Worm (Caenorhabditis elegans) whole organism, L1 larva: ENCODE data around the gene dao-6.
A peak's percentile ranks its signal among the peaks of the same experiment; 100 is the strongest.

ENCODE experiments used
- Y116A8C.19 ChIP-seq: sonication (generic microtip); optimal IDR thresholded peaks from 2 replicates; lab custom pipeline; 2016; ENCODE audit warnings: missing compliant biosample characterization, missing genetic modification characterization, borderline replicate concordance
- alr-1 ChIP-seq: fragments of 200-800 bp; sonication (Bioruptor generic); optimal IDR thresholded peaks from 2 replicates; lab custom pipeline; 2018; ENCODE audit warnings: borderline replicate concordance, mild to moderate bottlenecking, missing genetic modification characterization, missing compliant biosample characterization
- ama-1 ChIP-seq: fragments of 150-350 bp; optimal IDR thresholded peaks from 2 replicates; lab custom pipeline; 2014
- blmp-1 ChIP-seq: fragments of 150-350 bp; optimal IDR thresholded peaks from 2 replicates; lab custom pipeline; 2014; ENCODE audit warnings: missing biosample characterization, missing genetic modification characterization
- ceh-88 ChIP-seq: fragments of 200-800 bp; sonication (Bioruptor generic); IDR thresholded peaks from 2 replicates; pipeline ENCODE4 v1.3.6; 2022; ENCODE audit warnings: missing genetic modification characterization, missing compliant biosample characterization
- ceh-90 ChIP-seq: sonication (generic microtip); optimal IDR thresholded peaks from 2 replicates; lab custom pipeline; 2016; ENCODE audit warnings: missing genetic modification characterization, missing compliant biosample characterization
- ces-1 ChIP-seq: fragments of 150-350 bp; optimal IDR thresholded peaks from 2 replicates; lab custom pipeline; 2014; ENCODE audit warnings: missing biosample characterization, missing genetic modification reagents, missing genetic modification characterization
- dpl-1 ChIP-seq, 3 experiments: fragments of 150-350 bp in 2 of 3; sonication (generic microtip) in 1 of 3; optimal IDR thresholded peaks; 2 replicates each; lab custom pipeline; 2014 to 2017; ENCODE audit warnings: missing biosample characterization in 3 of 3, missing genetic modification characterization in 3 of 3, missing genetic modification reagents in 3 of 3
- egl-13 ChIP-seq: sonication (generic microtip); optimal IDR thresholded peaks from 2 replicates; lab custom pipeline; 2016; ENCODE audit warnings: missing genotype, missing genetic modification reagents, missing genetic modification characterization, missing compliant biosample characterization
- elt-2 ChIP-seq: sonication (generic microtip); optimal IDR thresholded peaks from 2 replicates; lab custom pipeline; 2016; ENCODE audit warnings: missing genetic modification characterization, mild to moderate bottlenecking, inconsistent platforms, missing compliant biosample characterization, missing genetic modification reagents
- elt-3 ChIP-seq, 6 experiments: fragments of 150-350 bp in 1 of 6; sonication (generic microtip); optimal IDR thresholded peaks; 2 replicates each; lab custom pipeline; 2017 to 2018; ENCODE audit warnings: missing biosample characterization in 6 of 6, missing genetic modification characterization in 6 of 6, inconsistent platforms in 1 of 6
- ets-5 ChIP-seq: fragments of 200-800 bp; sonication (Bioruptor generic); IDR thresholded peaks from 2 replicates; pipeline ENCODE4 v1.3.6; 2022; ENCODE audit warnings: missing genetic modification characterization, missing compliant biosample characterization
- fkh-4 ChIP-seq: sonication (generic microtip); optimal IDR thresholded peaks from 2 replicates; lab custom pipeline; 2016; ENCODE audit warnings: missing compliant biosample characterization, missing genetic modification characterization, borderline replicate concordance
- hpl-2 ChIP-seq: fragments of 150-350 bp; optimal IDR thresholded peaks from 2 replicates; lab custom pipeline; 2014; ENCODE audit warnings: missing biosample characterization, missing genetic modification reagents, missing genetic modification characterization
- jun-1 ChIP-seq: fragments of 150-350 bp; optimal IDR thresholded peaks from 2 replicates; lab custom pipeline; 2014; ENCODE audit warnings: missing biosample characterization, missing genetic modification reagents, missing genetic modification characterization
- lin-13 ChIP-seq: fragments of 150-350 bp; optimal IDR thresholded peaks from 2 replicates; lab custom pipeline; 2014; ENCODE audit warnings: missing biosample characterization, missing genetic modification reagents, missing genetic modification characterization
- lin-15B ChIP-seq: fragments of 150-350 bp; sonication (generic microtip); optimal IDR thresholded peaks from 3 replicates; lab custom pipeline; 2014; ENCODE audit warnings: missing biosample characterization, missing genetic modification characterization
- lin-35 ChIP-seq, 2 experiments: fragments of 150-350 bp; optimal IDR thresholded peaks; 2 replicates each; lab custom pipeline; 2014; ENCODE audit warnings: missing biosample characterization in 2 of 2, missing genetic modification characterization in 2 of 2, missing genetic modification reagents in 2 of 2
- lin-39 ChIP-seq: fragments of 150-350 bp; optimal IDR thresholded peaks from 2 replicates; lab custom pipeline; 2014; ENCODE audit warnings: missing biosample characterization, missing genetic modification reagents, missing genetic modification characterization
- lir-3 ChIP-seq: sonication (generic microtip); optimal IDR thresholded peaks from 2 replicates; lab custom pipeline; 2016; ENCODE audit warnings: mild to moderate bottlenecking, missing genetic modification characterization, moderate library complexity, missing compliant biosample characterization; ENCODE audit not compliant: poor library complexity
- lsy-2 ChIP-seq, 2 experiments: fragments of 150-350 bp; optimal IDR thresholded peaks; 2 replicates each; lab custom pipeline; 2014; ENCODE audit warnings: missing biosample characterization in 2 of 2, missing genetic modification characterization in 2 of 2
- mab-9 ChIP-seq: fragments of 200-800 bp; sonication (Bioruptor generic); IDR thresholded peaks from 2 replicates; pipeline ENCODE4 v1.3.6; 2022; ENCODE audit warnings: missing genetic modification reagents, missing genetic modification characterization, missing compliant biosample characterization
- mef-2 ChIP-seq: fragments of 150-350 bp; optimal IDR thresholded peaks from 2 replicates; lab custom pipeline; 2014; ENCODE audit warnings: missing biosample characterization, missing genetic modification characterization
- mep-1 ChIP-seq: fragments of 150-350 bp; optimal IDR thresholded peaks from 2 replicates; lab custom pipeline; 2014; ENCODE audit warnings: missing biosample characterization, missing genetic modification characterization
- nhr-11 ChIP-seq: fragments of 150-350 bp; optimal IDR thresholded peaks from 2 replicates; lab custom pipeline; 2014; ENCODE audit warnings: missing biosample characterization, missing genetic modification characterization
- nhr-12 ChIP-seq: sonication (generic microtip); optimal IDR thresholded peaks from 2 replicates; lab custom pipeline; 2017; ENCODE audit warnings: missing biosample characterization, missing genetic modification characterization
- nhr-19 ChIP-seq: fragments of 200-800 bp; sonication (Bioruptor generic); conservative IDR thresholded peaks from 2 replicates; pipeline ENCODE4 v1.3.6; 2022; ENCODE audit warnings: missing genetic modification characterization, missing compliant biosample characterization
- nhr-20 ChIP-seq: sonication (generic microtip); optimal IDR thresholded peaks from 2 replicates; lab custom pipeline; 2016; ENCODE audit warnings: mild to moderate bottlenecking, missing genetic modification characterization, missing compliant biosample characterization
- nhr-237 ChIP-seq: fragments of 150-350 bp; optimal IDR thresholded peaks from 2 replicates; lab custom pipeline; 2014; ENCODE audit warnings: missing biosample characterization, missing genetic modification characterization
- nhr-28 ChIP-seq: fragments of 150-350 bp; optimal IDR thresholded peaks from 2 replicates; lab custom pipeline; 2014; ENCODE audit warnings: missing biosample characterization, missing genetic modification characterization
- nhr-47 ChIP-seq: sonication (generic microtip); optimal IDR thresholded peaks from 2 replicates; lab custom pipeline; 2016; ENCODE audit warnings: mild to moderate bottlenecking, missing genetic modification characterization, moderate library complexity, missing compliant biosample characterization
- nhr-71 ChIP-seq: sonication (generic microtip); optimal IDR thresholded peaks from 2 replicates; lab custom pipeline; 2016; ENCODE audit warnings: mild to moderate bottlenecking, missing genetic modification characterization, moderate library complexity, missing compliant biosample characterization
- nhr-76 ChIP-seq: sonication (generic microtip); optimal IDR thresholded peaks from 2 replicates; lab custom pipeline; 2017; ENCODE audit warnings: missing biosample characterization, missing genetic modification characterization
- nhr-77 ChIP-seq: fragments of 150-350 bp; optimal IDR thresholded peaks from 2 replicates; lab custom pipeline; 2014; ENCODE audit warnings: missing biosample characterization, missing genetic modification characterization
- nhr-84 ChIP-seq: sonication (generic microtip); optimal IDR thresholded peaks from 2 replicates; lab custom pipeline; 2017; ENCODE audit warnings: missing biosample characterization, missing genetic modification characterization
- nhr-85 ChIP-seq: sonication (generic microtip); peaks from one replicate; lab custom pipeline; 2016; ENCODE audit warnings: missing genetic modification characterization, inconsistent platforms, missing compliant biosample characterization
- nhr-90 ChIP-seq: sonication (generic microtip); optimal IDR thresholded peaks from 2 replicates; lab custom pipeline; 2016; ENCODE audit warnings: mild to moderate bottlenecking, missing genetic modification characterization, missing compliant biosample characterization; ENCODE audit not compliant: poor library complexity
- pag-3 ChIP-seq: sonication (generic microtip); optimal IDR thresholded peaks from 2 replicates; lab custom pipeline; 2017; ENCODE audit warnings: missing genetic modification characterization, mild to moderate bottlenecking, missing compliant biosample characterization, antibody characterized with exemption, borderline replicate concordance; ENCODE audit not compliant: insufficient read depth
- pax-3 ChIP-seq: fragments of 200-800 bp; sonication (Bioruptor generic); optimal IDR thresholded peaks from 2 replicates; lab custom pipeline; 2018; ENCODE audit warnings: mild to moderate bottlenecking, missing genetic modification characterization, moderate library complexity, missing compliant biosample characterization
- pqm-1 ChIP-seq: sonication (generic microtip); optimal IDR thresholded peaks from 3 replicates; lab custom pipeline; 2017; ENCODE audit warnings: missing biosample characterization, missing genetic modification characterization
- rnt-1 ChIP-seq: sonication (generic microtip); optimal IDR thresholded peaks from 2 replicates; lab custom pipeline; 2016; ENCODE audit warnings: mild to moderate bottlenecking, missing genetic modification characterization, moderate library complexity, missing compliant biosample characterization
- skn-1 ChIP-seq: fragments of 150-350 bp; optimal IDR thresholded peaks from 2 replicates; lab custom pipeline; 2014; ENCODE audit warnings: missing biosample characterization, missing genetic modification characterization
- snu-23 ChIP-seq: sonication (generic microtip); optimal IDR thresholded peaks from 2 replicates; lab custom pipeline; 2016; ENCODE audit warnings: missing genetic modification characterization, missing compliant biosample characterization
- sptf-1 ChIP-seq: fragments of 150-350 bp; optimal IDR thresholded peaks from 2 replicates; lab custom pipeline; 2014; ENCODE audit warnings: missing biosample characterization, missing genetic modification characterization
- swsn-7 ChIP-seq: sonication (generic microtip); optimal IDR thresholded peaks from 2 replicates; lab custom pipeline; 2016; ENCODE audit warnings: missing genetic modification characterization, missing compliant biosample characterization
- tbx-2 ChIP-seq: sonication (generic microtip); optimal IDR thresholded peaks from 2 replicates; lab custom pipeline; 2016; ENCODE audit warnings: missing genetic modification characterization, missing compliant biosample characterization
- unc-30 ChIP-seq: sonication (generic microtip); optimal IDR thresholded peaks from 2 replicates; lab custom pipeline; 2017; ENCODE audit warnings: missing biosample characterization, missing genetic modification characterization
- unc-62 ChIP-seq: fragments of 150-350 bp; optimal IDR thresholded peaks from 2 replicates; lab custom pipeline; 2014; ENCODE audit warnings: missing biosample characterization, missing genetic modification reagents, missing genetic modification characterization
- xbp-1 ChIP-seq: sonication (generic microtip); optimal IDR thresholded peaks from 2 replicates; lab custom pipeline; 2016; ENCODE audit warnings: missing genetic modification characterization, missing compliant biosample characterization
- zag-1 ChIP-seq: fragments of 150-350 bp; optimal IDR thresholded peaks from 2 replicates; lab custom pipeline; 2014; ENCODE audit warnings: missing biosample characterization, missing genetic modification characterization
- ztf-4 ChIP-seq: fragments of 150-350 bp; optimal IDR thresholded peaks from 2 replicates; lab custom pipeline; 2014; ENCODE audit warnings: missing biosample characterization, missing genetic modification characterization

dao-6 gene

ce11 chrIII:9748694-9749093 is 12.7 kb upstream of the dao-6 start, which contains the start of gene T05G5.4:
T05G5.4 (plus strand) TSS chrIII:9748934.
- TF ChIP-seq fkh-4 (tag; lab: Kevin White, UChicago) = no peak
- no peak for TF ChIP-seq lir-3 (tag; lab: Kevin White, UChicago)
- TF ChIP-seq lin-15B (tag; lab: Kevin White, UChicago) = no peak
- no peak for TF ChIP-seq dpl-1 (GFP tag; optimal IDR thresholded peaks at IDR 0.05; lab: Kevin White, UChicago)
- TF ChIP-seq nhr-20 (tag; lab: Kevin White, UChicago) = no peak
- TF ChIP-seq unc-62 (GFP tag; lab: Kevin White, UChicago) = no peak

ce11 chrIII:9747133-9747532 is 11.1 kb upstream of the dao-6 start, which contains the start of the genes iff-1 and cdk-1:
iff-1 (minus strand) TSS chrIII:9747193.
cdk-1 (plus strand) TSS chrIII:9747472.
- no peak for TF ChIP-seq elt-3 (tag; optimal IDR thresholded peaks at IDR 0.05; lab: Kevin White, UChicago)
- peak; percentile 57 to 82 for TF ChIP-seq lsy-2 (tag; optimal IDR thresholded peaks at IDR 0.05; lab: Kevin White, UChicago)
- TF ChIP-seq nhr-47 (tag; lab: Kevin White, UChicago) = peak; percentile 7
- no peak for TF ChIP-seq mef-2 (tag; lab: Kevin White, UChicago)
- TF ChIP-seq nhr-77 = no peak
- no peak for TF ChIP-seq unc-30
- peak; percentile 56 for TF ChIP-seq nhr-85
- no peak for TF ChIP-seq nhr-12
- peak; percentile 30 for TF ChIP-seq lin-15B (tag; lab: Kevin White, UChicago)
- TF ChIP-seq Y116A8C.19 (tag; lab: Kevin White, UChicago) = no peak
- no peak for TF ChIP-seq nhr-84 (tag; lab: Kevin White, UChicago)
- TF ChIP-seq dpl-1 (GFP tag; optimal IDR thresholded peaks at IDR 0.05; lab: Kevin White, UChicago) = peak; percentile 79 to 90 (median 86)
- TF ChIP-seq tbx-2 (tag; lab: Kevin White, UChicago) = peak; percentile 0
- peak; percentile 8 for TF ChIP-seq xbp-1 (tag; lab: Kevin White, UChicago)
- no peak for TF ChIP-seq nhr-237 (tag; lab: Kevin White, UChicago)
- TF ChIP-seq pag-3 = no peak
- TF ChIP-seq zag-1 = no peak
- TF ChIP-seq nhr-28 = no peak
- TF ChIP-seq lir-3 (tag; lab: Kevin White, UChicago) = no peak
- TF ChIP-seq lin-13 (GFP tag; lab: Kevin White, UChicago) = no peak
- no peak for TF ChIP-seq mep-1
- no peak for TF ChIP-seq ztf-4 (tag; lab: Kevin White, UChicago)
- TF ChIP-seq ceh-90 (tag; lab: Kevin White, UChicago) = no peak
- no peak for TF ChIP-seq jun-1
- peak; percentile 43 for TF ChIP-seq rnt-1 (tag; lab: Kevin White, UChicago)
- peak; percentile 41 for TF ChIP-seq blmp-1
- peak; percentile 24 for TF ChIP-seq nhr-71 (tag; lab: Kevin White, UChicago)
- no peak for TF ChIP-seq nhr-11 (tag; lab: Kevin White, UChicago)
- no peak for TF ChIP-seq nhr-20 (tag; lab: Kevin White, UChicago)
- no peak for TF ChIP-seq alr-1 (tag; lab: Kevin White, UChicago)
- no peak for TF ChIP-seq ces-1 (GFP tag; lab: Kevin White, UChicago)
- peak; percentile 40 for TF ChIP-seq snu-23 (GFP tag; lab: Kevin White, UChicago)
- no peak for TF ChIP-seq ceh-88 (GFP tag; lab: Robert Waterston, UW)
- peak; percentile 82 to 94 for TF ChIP-seq lin-35 (GFP tag; optimal IDR thresholded peaks at IDR 0.05; lab: Kevin White, UChicago)
- TF ChIP-seq skn-1 (tag; lab: Kevin White, UChicago) = peak; percentile 83
- no peak for TF ChIP-seq sptf-1 (tag; lab: Kevin White, UChicago)
- TF ChIP-seq mab-9 (GFP tag; lab: Robert Waterston, UW) = no peak
- TF ChIP-seq pax-3 = no peak
- TF ChIP-seq egl-13 (tag; lab: Kevin White, UChicago) = no peak
- TF ChIP-seq hpl-2 (GFP tag; lab: Kevin White, UChicago) = no peak
- no peak for TF ChIP-seq nhr-19 (GFP tag; lab: Robert Waterston, UW)
- peak; percentile 2 for TF ChIP-seq swsn-7 (tag; lab: Kevin White, UChicago)
- no peak for TF ChIP-seq nhr-90 (tag; lab: Kevin White, UChicago)
- no peak for TF ChIP-seq lin-39 (tag; lab: Kevin White, UChicago)
- TF ChIP-seq pqm-1 (tag; lab: Kevin White, UChicago) = no peak
- no peak for TF ChIP-seq nhr-76 (tag; lab: Kevin White, UChicago)
- no peak for TF ChIP-seq elt-2
- TF ChIP-seq ama-1 = no peak
- TF ChIP-seq ets-5 (GFP tag; lab: Robert Waterston, UW) = no peak
